In the genomic region with DNA sequence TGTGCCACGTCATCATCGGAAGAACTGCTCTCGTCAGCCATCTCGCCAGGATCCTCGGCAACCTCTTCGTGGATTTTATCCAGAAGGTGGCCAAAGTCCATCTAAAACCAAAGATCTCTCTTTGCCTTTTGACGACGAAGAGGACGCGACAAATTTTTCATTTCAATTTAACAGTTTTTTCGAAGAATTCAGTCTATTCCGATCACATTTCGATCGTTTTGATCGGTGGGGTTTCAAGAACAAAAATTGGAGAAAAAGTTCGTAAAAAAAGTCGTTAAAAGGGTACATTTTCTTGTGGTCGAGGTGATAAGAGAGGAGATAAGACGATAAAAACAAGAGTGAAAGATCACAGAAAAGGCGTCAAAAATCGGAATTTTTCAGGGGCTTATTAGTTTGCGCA, we compare ENCODE assay signal across 2 worm cellular contexts.
TF ChIP-seq lines count a peak whose summit lies in the region.

A gene (minus strand): TSS at position 101 of the 400 bp plus-strand sequence.

TF ChIP-seq in whole organism, L1 larva, 84 proteins besides CTCF, POLR2A, EP300 and RAD21:
- TF ChIP-seq efl-3 (GFP tag; optimal IDR thresholded peaks at IDR 0.05; lab: Kevin White, UChicago) (no peak), nhr-47 (tag; optimal IDR thresholded peaks at IDR 0.05; lab: Kevin White, UChicago) (peak; percentile 2), nhr-12 (tag; optimal IDR thresholded peaks at IDR 0.05; lab: Kevin White, UChicago) (no peak), blmp-1 (tag; optimal IDR thresholded peaks at IDR 0.05; lab: Kevin White, UChicago) (peak; percentile 41), elt-3 (tag; optimal IDR thresholded peaks at IDR 0.05; lab: Kevin White, UChicago) (peak in 1 of 6 experiments; percentile 30), lin-15B (tag; optimal IDR thresholded peaks at IDR 0.05; lab: Kevin White, UChicago) (no peak), jun-1 (tag; optimal IDR thresholded peaks at IDR 0.05; lab: Kevin White, UChicago) (no peak)

TF ChIP-seq in whole organism, L4 larva, 104 proteins besides CTCF, POLR2A, EP300 and RAD21:
- TF ChIP-seq nhr-28 (tag; optimal IDR thresholded peaks at IDR 0.05; lab: Kevin White, UChicago) (peak; percentile 4), php-3 (GFP tag; IDR thresholded peaks at IDR 0.05; lab: Robert Waterston, UW) (0 out of 2 replicates have a peak, but pooled peaks have one; percentile 18), F10B5.3 (tag; optimal IDR thresholded peaks at IDR 0.05; lab: Kevin White, UChicago) (no peak), dmd-6 (GFP tag; IDR thresholded peaks at IDR 0.05; lab: Robert Waterston, UW) (peak; percentile 35; the same call in 1 of the 2 replicates)
